Worm (Caenorhabditis elegans): Measurements from ENCODE around the gene tceb-3.
"Not testable (repeated sequence)": the region's sequence is repeated elsewhere in the genome, so short reads cannot be mapped to it uniquely, and the experiment has no call there.

Gene tceb-3

ce11 chrII:10924669-10925068, 22.5 kb downstream of the tceb-3 start:
- TF ChIP-seq snpc-4 (tag; optimal IDR thresholded peaks at IDR 0.05) (peak; percentile 34), egl-27 (tag; optimal IDR thresholded peaks at IDR 0.05) (no peak), lin-15B (tag; optimal IDR thresholded peaks at IDR 0.05) (no peak), pha-4 (tag; optimal IDR thresholded peaks at IDR 0.05) (peak; percentile 44), lin-39 (tag; optimal IDR thresholded peaks at IDR 0.05) (no peak), fkh-10 (GFP tag; optimal IDR thresholded peaks at IDR 0.05) (no peak), elt-2 (tag; optimal IDR thresholded peaks at IDR 0.05) (peak; percentile 93), elt-3 (tag; optimal IDR thresholded peaks at IDR 0.05) (peak; percentile 16 to 65 (median 18)), nhr-25 (tag; optimal IDR thresholded peaks at IDR 0.05) (peak; percentile 2), ceh-82 (tag; optimal IDR thresholded peaks at IDR 0.05) (no peak), ceh-16 (tag; optimal IDR thresholded peaks at IDR 0.05) (no peak), nhr-43 (tag; optimal IDR thresholded peaks at IDR 0.05; ENCODE audit: poor library complexity, severe bottlenecking) (peak; percentile 24), nhr-23 (tag; optimal IDR thresholded peaks at IDR 0.05) (no peak), elt-1 (tag; optimal IDR thresholded peaks at IDR 0.05) (no peak), ceh-9 (tag; optimal IDR thresholded peaks at IDR 0.05) (no peak), jun-1 (tag; optimal IDR thresholded peaks at IDR 0.05) (peak; percentile 73), nhr-237 (tag; optimal IDR thresholded peaks at IDR 0.05) (no peak), ZK546.5 (tag; optimal IDR thresholded peaks at IDR 0.05) (no peak), tbx-2 (tag; optimal IDR thresholded peaks at IDR 0.05) (no peak), nfya-1 (tag; optimal IDR thresholded peaks at IDR 0.05; ENCODE audit: insufficient read depth) (no peak), lsy-12 (tag; optimal IDR thresholded peaks at IDR 0.05) (peak; percentile 3), unc-62 (GFP tag; optimal IDR thresholded peaks at IDR 0.05) (no peak), mdl-1 (tag; optimal IDR thresholded peaks at IDR 0.05) (no peak), nhr-28 (tag; optimal IDR thresholded peaks at IDR 0.05) (no peak), pqm-1 (tag; optimal IDR thresholded peaks at IDR 0.05) (peak; percentile 97), skn-1 (tag; optimal IDR thresholded peaks at IDR 0.05) (peak; percentile 34), nhr-12 (tag; optimal IDR thresholded peaks at IDR 0.05) (no peak)

- TF ChIP-seq fkh-2 (tag; optimal IDR thresholded peaks at IDR 0.05) (no peak), pha-4 (tag; optimal IDR thresholded peaks at IDR 0.05) (no peak), nhr-25 (tag; optimal IDR thresholded peaks at IDR 0.05) (no peak), ZK546.5 (tag; optimal IDR thresholded peaks at IDR 0.05) (no peak), ceh-82 (tag; optimal IDR thresholded peaks at IDR 0.05) (no peak), nhr-43 (tag; optimal IDR thresholded peaks at IDR 0.05; ENCODE audit: poor library complexity, severe bottlenecking) (no peak), nhr-12 (tag; optimal IDR thresholded peaks at IDR 0.05) (no peak), elt-3 (tag; optimal IDR thresholded peaks at IDR 0.05) (no peak), ztf-4 (tag; optimal IDR thresholded peaks at IDR 0.05) (no peak), sea-2 (GFP tag; optimal IDR thresholded peaks at IDR 0.05) (no peak), unc-62 (GFP tag; optimal IDR thresholded peaks at IDR 0.05) (no peak)
These were observed 23.3 kb downstream of the tceb-3 start, which contains the start of gene Y19D2B.2 for ce11 chrII:10923948-10924347. Gene Y19D2B.2, plus strand, starts transcription at chrII:10924248.

ce11 chrII:10922874-10923273, 24.3 kb downstream of the tceb-3 start, which contains the start of gene Y19D2B.1:
Gene Y19D2B.1, minus strand, starts transcription at chrII:10922974.
- not testable (repeated sequence) for TF ChIP-seq ztf-11, elt-3, lin-15B (tag; optimal IDR thresholded peaks at IDR 0.05)

ce11 chrII:10918293-10918756, 28.9 kb downstream of the tceb-3 start, which contains the start of gene tba-4:
Gene tba-4, plus strand, starts transcription at chrII:10918706.
- peak; percentile 23 for TF ChIP-seq elt-2 (tag; optimal IDR thresholded peaks at IDR 0.05)
- TF ChIP-seq fkh-2 (tag; optimal IDR thresholded peaks at IDR 0.05), result no peak
- no peak for TF ChIP-seq ceh-9 (tag; optimal IDR thresholded peaks at IDR 0.05)
- TF ChIP-seq mml-1 (tag; optimal IDR thresholded peaks at IDR 0.05), result no peak
- peak; percentile 13 for TF ChIP-seq nhr-25 (tag; optimal IDR thresholded peaks at IDR 0.05)

ce11 chrII:10917174-10917573, 30.0 kb downstream of the tceb-3 start, which contains the start of gene F44F4.10:
Gene F44F4.10, minus strand, starts transcription at chrII:10917274.
- TF ChIP-seq nhr-67 (tag; optimal IDR thresholded peaks at IDR 0.05), result no peak
- no peak for TF ChIP-seq nhr-11 (tag; optimal IDR thresholded peaks at IDR 0.05)
- TF ChIP-seq nhr-76 (tag; optimal IDR thresholded peaks at IDR 0.05), result no peak
- no peak for TF ChIP-seq ceh-28 (tag; optimal IDR thresholded peaks at IDR 0.05)
- no peak for TF ChIP-seq eor-1 (tag; optimal IDR thresholded peaks at IDR 0.05)
- TF ChIP-seq egl-27 (tag; optimal IDR thresholded peaks at IDR 0.05), result no peak
- TF ChIP-seq ztf-11 (tag; optimal IDR thresholded peaks at IDR 0.05), result no peak
- no peak for TF ChIP-seq lin-15B (tag; optimal IDR thresholded peaks at IDR 0.05)
- TF ChIP-seq unc-62 (GFP tag; optimal IDR thresholded peaks at IDR 0.05), result no peak
- no peak for TF ChIP-seq sea-2 (GFP tag; optimal IDR thresholded peaks at IDR 0.05)
- no peak for TF ChIP-seq unc-39 (tag; optimal IDR thresholded peaks at IDR 0.05)
- no peak for TF ChIP-seq lin-39 (tag; optimal IDR thresholded peaks at IDR 0.05)
